Worm (Caenorhabditis elegans) whole organism, L4 larva: Measurements from ENCODE around the gene Y116A8C.27.
"Not testable (repeated sequence)": the region's sequence is repeated elsewhere in the genome, so short reads cannot be mapped to it uniquely, and the experiment has no call there.

Experiments
- ZK337.2 ChIP-seq: fragments of 200-800 bp; sonication (Bioruptor generic); IDR thresholded peaks from 2 replicates; pipeline ENCODE4 v1.3.6; 2022; ENCODE audit warnings: missing genetic modification reagents, missing genetic modification characterization, missing compliant biosample characterization
- aha-1 ChIP-seq: fragments of 150-350 bp; peaks from one replicate; lab custom pipeline; 2014; ENCODE audit warnings: missing biosample characterization, missing genetic modification characterization
- ceh-28 ChIP-seq: fragments of 150-350 bp; optimal IDR thresholded peaks from 2 replicates; lab custom pipeline; 2014; ENCODE audit warnings: missing biosample characterization, missing genetic modification reagents, missing genetic modification characterization
- dpl-1 ChIP-seq: fragments of 150-350 bp; optimal IDR thresholded peaks from 2 replicates; lab custom pipeline; 2014; ENCODE audit warnings: missing biosample characterization, missing genetic modification reagents, missing genetic modification characterization
- fkh-10 ChIP-seq: fragments of 150-350 bp; optimal IDR thresholded peaks from 2 replicates; lab custom pipeline; 2014; ENCODE audit warnings: missing biosample characterization, missing genetic modification reagents, missing genetic modification characterization
- lin-13 ChIP-seq: fragments of 150-350 bp; optimal IDR thresholded peaks from 2 replicates; lab custom pipeline; 2014; ENCODE audit warnings: missing biosample characterization, missing genetic modification reagents, missing genetic modification characterization
- nhr-11 ChIP-seq: fragments of 150-350 bp; optimal IDR thresholded peaks from 2 replicates; lab custom pipeline; 2014; ENCODE audit warnings: missing biosample characterization, missing genetic modification characterization
- nhr-25 ChIP-seq: sonication (generic microtip); optimal IDR thresholded peaks from 2 replicates; lab custom pipeline; 2017; ENCODE audit warnings: missing genetic modification characterization, mild to moderate bottlenecking, missing compliant biosample characterization, antibody characterized with exemption, moderate library complexity, borderline replicate concordance; ENCODE audit not compliant: insufficient read depth
- nhr-76 ChIP-seq: fragments of 150-350 bp; optimal IDR thresholded peaks from 2 replicates; lab custom pipeline; 2014; ENCODE audit warnings: missing biosample characterization, missing genetic modification characterization
- pha-4 ChIP-seq, 2 experiments: fragments of 150-350 bp in 1 of 2; fragments of 200-800 bp in 1 of 2; sonication (Bioruptor generic) in 1 of 2; IDR thresholded peaks in 1 of 2; optimal IDR thresholded peaks in 1 of 2; 2 replicates each; pipeline versions ENCODE4 v1.3.6 to Lab custom; 2014 to 2022; ENCODE audit warnings: missing genetic modification characterization in 2 of 2, missing genetic modification reagents in 2 of 2, missing biosample characterization in 1 of 2, missing compliant biosample characterization in 1 of 2
- skn-1 ChIP-seq: fragments of 150-350 bp; optimal IDR thresholded peaks from 2 replicates; lab custom pipeline; 2014; ENCODE audit warnings: missing biosample characterization, missing genetic modification characterization
- snpc-4 ChIP-seq: fragments of 150-350 bp; optimal IDR thresholded peaks from 2 replicates; lab custom pipeline; 2014; ENCODE audit warnings: missing biosample characterization, missing genetic modification characterization
- zag-1 ChIP-seq: fragments of 150-350 bp; optimal IDR thresholded peaks from 2 replicates; lab custom pipeline; 2014; ENCODE audit warnings: missing biosample characterization, missing genetic modification characterization
- zfp-2 ChIP-seq: sonication (generic microtip); optimal IDR thresholded peaks from 2 replicates; lab custom pipeline; 2016; ENCODE audit warnings: mild to moderate bottlenecking, missing genetic modification characterization, missing compliant biosample characterization

DNA sequence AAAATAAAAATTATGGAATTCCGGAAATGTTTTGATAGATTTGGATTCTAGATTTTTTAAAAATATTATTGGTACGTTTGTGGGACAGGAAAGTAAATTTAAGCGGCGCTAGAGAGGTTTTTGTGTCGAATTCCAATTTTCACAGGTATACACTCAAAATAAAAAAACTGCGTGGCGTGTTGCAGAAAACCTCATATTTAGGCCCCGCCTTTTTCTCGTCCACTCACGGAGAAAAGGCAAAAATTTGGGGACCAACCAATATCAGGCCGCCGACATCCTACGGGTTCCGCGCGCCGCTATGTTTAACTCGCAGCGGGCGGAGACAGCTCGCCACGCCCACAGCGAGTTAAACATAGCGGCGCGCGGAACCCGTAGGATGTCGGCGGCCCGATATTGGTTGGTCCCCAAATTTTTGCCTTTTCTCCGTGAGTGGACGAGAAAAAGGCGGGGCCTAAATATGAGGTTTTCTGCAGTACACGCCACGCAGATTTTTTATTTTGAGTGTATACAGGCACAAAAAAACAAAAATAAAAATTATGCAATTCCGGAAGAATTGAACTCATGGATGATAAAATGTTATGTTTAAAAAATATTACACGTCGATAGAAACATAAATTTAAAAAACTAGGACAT is 37.5 kb downstream of the Y116A8C.27 start:
- TF ChIP-seq skn-1 (tag; lab: Kevin White, UChicago); zag-1 (tag; lab: Kevin White, UChicago); pha-4 (GFP tag; IDR thresholded peaks at IDR 0.05; lab: Robert Waterston, UW); pha-4 (tag; optimal IDR thresholded peaks at IDR 0.05; lab: Kevin White, UChicago); ceh-28 (tag; lab: Kevin White, UChicago); fkh-10 (GFP tag; lab: Kevin White, UChicago); lin-13; nhr-11 (tag; lab: Kevin White, UChicago); zfp-2 (tag; lab: Kevin White, UChicago); nhr-76 (tag; lab: Kevin White, UChicago); snpc-4; nhr-25 (tag; lab: Kevin White, UChicago); ZK337.2 (GFP tag; lab: Robert Waterston, UW); aha-1 (tag; lab: Kevin White, UChicago); dpl-1 (GFP tag; lab: Kevin White, UChicago): not testable (repeated sequence)
